Worm (Caenorhabditis elegans): ENCODE results near the gene R01H10.4.
A peak's percentile ranks its signal among the peaks of the same experiment; 100 is the strongest.

Gene R01H10.4

ce11 chrIII:10236291-10236871 is 18.2 kb upstream of the R01H10.4 start:
- TF ChIP-seq cog-1 (tag; optimal IDR thresholded peaks at IDR 0.05) (no peak), ref-1 (GFP tag; conservative IDR thresholded peaks at IDR 0.05) (no peak), tab-1 (GFP tag; IDR thresholded peaks at IDR 0.05) (no peak), T22C8.4 (GFP tag; IDR thresholded peaks at IDR 0.05) (no peak)

ce11 chrIII:10238448-10239154 is 16.0 kb upstream of the R01H10.4 start, which contains the start of gene Y70G10A.3:
Gene Y70G10A.3, plus strand, starts transcription at chrIII:10239104.
- TF ChIP-seq cog-1 (tag; optimal IDR thresholded peaks at IDR 0.05): no peak
- TF ChIP-seq flt-1 (GFP tag; IDR thresholded peaks at IDR 0.05): no peak
- no peak for TF ChIP-seq T22C8.4 (GFP tag; IDR thresholded peaks at IDR 0.05)
- no peak for TF ChIP-seq klf-2 (GFP tag; conservative IDR thresholded peaks at IDR 0.05)
- TF ChIP-seq med-1 (GFP tag; optimal IDR thresholded peaks at IDR 0.05; ENCODE audit: insufficient read depth): no peak
- TF ChIP-seq ref-1 (GFP tag; conservative IDR thresholded peaks at IDR 0.05): no peak
- TF ChIP-seq ztf-23 (GFP tag; IDR thresholded peaks at IDR 0.05): no peak
- TF ChIP-seq ztf-29 (GFP tag; IDR thresholded peaks at IDR 0.05): no peak
- TF ChIP-seq tab-1 (GFP tag; IDR thresholded peaks at IDR 0.05): no peak

ce11 chrIII:10240073-10240472 is 14.5 kb upstream of the R01H10.4 start:
- TF ChIP-seq ztf-29 (GFP tag; IDR thresholded peaks at IDR 0.05): no peak
- TF ChIP-seq ztf-23 (GFP tag; IDR thresholded peaks at IDR 0.05): no peak
- no peak for TF ChIP-seq T22C8.4 (GFP tag; IDR thresholded peaks at IDR 0.05)
- TF ChIP-seq ref-1 (GFP tag; conservative IDR thresholded peaks at IDR 0.05): no peak
- no peak for TF ChIP-seq med-1 (GFP tag; optimal IDR thresholded peaks at IDR 0.05; ENCODE audit: insufficient read depth)
- no peak for TF ChIP-seq cog-1 (tag; optimal IDR thresholded peaks at IDR 0.05)
- no peak for TF ChIP-seq flt-1 (GFP tag; IDR thresholded peaks at IDR 0.05)
- TF ChIP-seq klf-2 (GFP tag; conservative IDR thresholded peaks at IDR 0.05): no peak
- no peak for TF ChIP-seq tab-1 (GFP tag; IDR thresholded peaks at IDR 0.05)

ce11 chrIII:10241332-10241829 is 13.2 kb upstream of the R01H10.4 start:
- no peak for TF ChIP-seq tab-1 (GFP tag; IDR thresholded peaks at IDR 0.05)
- TF ChIP-seq flt-1 (GFP tag; IDR thresholded peaks at IDR 0.05): no peak
- no peak for TF ChIP-seq T22C8.4 (GFP tag; IDR thresholded peaks at IDR 0.05)
- no peak for TF ChIP-seq ztf-23 (GFP tag; IDR thresholded peaks at IDR 0.05)
- TF ChIP-seq med-1 (GFP tag; optimal IDR thresholded peaks at IDR 0.05; ENCODE audit: insufficient read depth): no peak

ce11 chrIII:10244013-10244412 is 10.6 kb upstream of the R01H10.4 start:
- TF ChIP-seq T22C8.4 (GFP tag; IDR thresholded peaks at IDR 0.05) (no peak), klf-2 (GFP tag; conservative IDR thresholded peaks at IDR 0.05) (no peak), ztf-29 (GFP tag; IDR thresholded peaks at IDR 0.05) (no peak), ztf-23 (GFP tag; IDR thresholded peaks at IDR 0.05) (no peak), cog-1 (tag; optimal IDR thresholded peaks at IDR 0.05) (no peak), tab-1 (GFP tag; IDR thresholded peaks at IDR 0.05) (no peak), ref-1 (GFP tag; conservative IDR thresholded peaks at IDR 0.05) (no peak)

- no peak for TF ChIP-seq klf-2 (GFP tag; conservative IDR thresholded peaks at IDR 0.05)
- no peak for TF ChIP-seq cog-1 (tag; optimal IDR thresholded peaks at IDR 0.05)
- TF ChIP-seq ztf-23 (GFP tag; IDR thresholded peaks at IDR 0.05): no peak
- no peak for TF ChIP-seq T22C8.4 (GFP tag; IDR thresholded peaks at IDR 0.05)
- TF ChIP-seq ref-1 (GFP tag; conservative IDR thresholded peaks at IDR 0.05): 0 out of 2 replicates have a peak, but pooled peaks have one; percentile 8
- TF ChIP-seq ztf-29 (GFP tag; IDR thresholded peaks at IDR 0.05): no peak
- no peak for TF ChIP-seq med-1 (GFP tag; optimal IDR thresholded peaks at IDR 0.05; ENCODE audit: insufficient read depth)
These were observed 6.0 kb upstream of the R01H10.4 start, which contains the start of the genes div-1 and cor-1 for ce11 chrIII:10248441-10249137. Gene div-1, minus strand, starts transcription at chrIII:10248559. Gene cor-1, plus strand, starts transcription at chrIII:10249111.

- TF ChIP-seq flt-1 (GFP tag; IDR thresholded peaks at IDR 0.05) (no peak), ref-1 (GFP tag; conservative IDR thresholded peaks at IDR 0.05) (no peak), ztf-29 (GFP tag; IDR thresholded peaks at IDR 0.05) (no peak), cog-1 (tag; optimal IDR thresholded peaks at IDR 0.05) (no peak), med-1 (GFP tag; optimal IDR thresholded peaks at IDR 0.05; ENCODE audit: insufficient read depth) (no peak), ztf-23 (GFP tag; IDR thresholded peaks at IDR 0.05) (no peak), T22C8.4 (GFP tag; IDR thresholded peaks at IDR 0.05) (no peak), klf-2 (GFP tag; conservative IDR thresholded peaks at IDR 0.05) (no peak)
These were observed 3.5 kb upstream of the R01H10.4 start for ce11 chrIII:10251114-10251513.

- TF ChIP-seq ref-1 (GFP tag; conservative IDR thresholded peaks at IDR 0.05): no peak
- no peak for TF ChIP-seq T22C8.4 (GFP tag; IDR thresholded peaks at IDR 0.05)
- TF ChIP-seq ztf-23 (GFP tag; IDR thresholded peaks at IDR 0.05): no peak
- TF ChIP-seq med-1 (GFP tag; optimal IDR thresholded peaks at IDR 0.05; ENCODE audit: insufficient read depth): no peak
- TF ChIP-seq klf-2 (GFP tag; conservative IDR thresholded peaks at IDR 0.05): no peak
- no peak for TF ChIP-seq ztf-29 (GFP tag; IDR thresholded peaks at IDR 0.05)
- no peak for TF ChIP-seq cog-1 (tag; optimal IDR thresholded peaks at IDR 0.05)
- no peak for TF ChIP-seq flt-1 (GFP tag; IDR thresholded peaks at IDR 0.05)
- no peak for TF ChIP-seq tab-1 (GFP tag; IDR thresholded peaks at IDR 0.05)
These were observed 1.3 kb upstream of the R01H10.4 start for ce11 chrIII:10253334-10253733.

- TF ChIP-seq T22C8.4 (GFP tag; IDR thresholded peaks at IDR 0.05): no peak
- no peak for TF ChIP-seq ztf-23 (GFP tag; IDR thresholded peaks at IDR 0.05)
- TF ChIP-seq flt-1 (GFP tag; IDR thresholded peaks at IDR 0.05): no peak
- TF ChIP-seq tab-1 (GFP tag; IDR thresholded peaks at IDR 0.05): no peak
- no peak for TF ChIP-seq cog-1 (tag; optimal IDR thresholded peaks at IDR 0.05)
- TF ChIP-seq ztf-29 (GFP tag; IDR thresholded peaks at IDR 0.05): no peak
- no peak for TF ChIP-seq ref-1 (GFP tag; conservative IDR thresholded peaks at IDR 0.05)
- TF ChIP-seq klf-2 (GFP tag; conservative IDR thresholded peaks at IDR 0.05): no peak
- TF ChIP-seq med-1 (GFP tag; optimal IDR thresholded peaks at IDR 0.05; ENCODE audit: insufficient read depth): no peak
These were observed 4.0 kb downstream of the R01H10.4 start, which contains the start of gene rip-1 for ce11 chrIII:10258641-10259040. Gene rip-1, minus strand, starts transcription at chrIII:10258741.
